Fruit fly (Drosophila melanogaster) whole organism, embryonic: ENCODE results near the gene GluProRS.
A peak's percentile ranks its signal among the peaks of the same experiment; 100 is the strongest.

ENCODE experiments used
- Ada2b ChIP-seq: fragments of 200-800 bp; sonication (Bioruptor generic); IDR thresholded peaks from 2 replicates; pipeline ENCODE4 v1.3.6; 2022; ENCODE audit warnings: missing biosample characterization, missing genetic modification characterization
- CG1024 ChIP-seq: fragments of 200-800 bp; sonication (Bioruptor generic); IDR thresholded peaks from 2 replicates; pipeline ENCODE4 v1.3.6; 2022; ENCODE audit warnings: missing biosample characterization, missing genetic modification characterization
- CG10267 ChIP-seq: fragments of 200-800 bp; sonication (Bioruptor generic); optimal IDR thresholded peaks from 2 replicates; lab custom pipeline; 2018; ENCODE audit warnings: missing biosample characterization, mild to moderate bottlenecking, missing genetic modification characterization, moderate library complexity
- CG10366 ChIP-seq: fragments of 200-800 bp; sonication (Bioruptor generic); IDR thresholded peaks from 2 replicates; pipeline ENCODE4 v1.3.6; 2022; ENCODE audit warnings: missing biosample characterization, missing genetic modification characterization
- CG13123 ChIP-seq: fragments of 200-800 bp; sonication (Bioruptor generic); optimal IDR thresholded peaks from 2 replicates; lab custom pipeline; 2016; ENCODE audit warnings: missing biosample characterization, missing genetic modification characterization
- CG13424 ChIP-seq: fragments of 200-800 bp; sonication (Bioruptor generic); optimal IDR thresholded peaks from 2 replicates; lab custom pipeline; 2019; ENCODE audit warnings: missing biosample characterization, mild to moderate bottlenecking, missing genetic modification characterization, moderate library complexity
- CG14050 ChIP-seq: fragments of 200-800 bp; sonication (Bioruptor generic); IDR thresholded peaks from 3 replicates; pipeline ENCODE4 v1.3.6; 2022; ENCODE audit warnings: missing biosample characterization, missing genetic modification characterization
- CG16815 ChIP-seq: fragments of 200-800 bp; sonication (Bioruptor generic); optimal IDR thresholded peaks from 3 replicates; lab custom pipeline; 2017; ENCODE audit warnings: missing biosample characterization, mild to moderate bottlenecking, missing genetic modification characterization
- CG18764 ChIP-seq: fragments of 200-800 bp; sonication (Bioruptor generic); optimal IDR thresholded peaks from 3 replicates; lab custom pipeline; 2016; ENCODE audit warnings: missing biosample characterization, missing genetic modification characterization
- CG2116 ChIP-seq: fragments of 200-800 bp; sonication (Bioruptor generic); optimal IDR thresholded peaks from 3 replicates; lab custom pipeline; 2018; ENCODE audit warnings: missing biosample characterization, mild to moderate bottlenecking, missing genetic modification characterization
- CG30431 ChIP-seq: fragments of 200-800 bp; sonication (Bioruptor generic); optimal IDR thresholded peaks from 2 replicates; lab custom pipeline; 2017; ENCODE audit warnings: missing biosample characterization, missing genetic modification characterization
- CG4617 ChIP-seq: fragments of 200-800 bp; sonication (Bioruptor generic); optimal IDR thresholded peaks from 3 replicates; lab custom pipeline; 2016; ENCODE audit warnings: missing biosample characterization, missing genetic modification characterization, borderline replicate concordance
- CG5245 ChIP-seq: fragments of 200-800 bp; sonication (Bioruptor generic); optimal IDR thresholded peaks from 3 replicates; lab custom pipeline; 2016; ENCODE audit warnings: missing biosample characterization, missing genetic modification characterization
- CG6689 ChIP-seq: fragments of 200-800 bp; sonication (Bioruptor generic); IDR thresholded peaks from 2 replicates; pipeline ENCODE4 v1.3.6; 2022; ENCODE audit warnings: missing biosample characterization, missing genetic modification characterization
- CG6813 ChIP-seq: fragments of 200-800 bp; sonication (Bioruptor generic); optimal IDR thresholded peaks from 2 replicates; lab custom pipeline; 2017; ENCODE audit warnings: missing biosample characterization, missing genetic modification characterization, mild to moderate bottlenecking, moderate library complexity, missing genetic modification reagents
- CG9797 ChIP-seq: fragments of 200-800 bp; sonication (Bioruptor generic); optimal IDR thresholded peaks from 3 replicates; lab custom pipeline; 2018; ENCODE audit warnings: missing biosample characterization, mild to moderate bottlenecking, missing genetic modification characterization
- CG9932 ChIP-seq: fragments of 200-800 bp; sonication (Bioruptor generic); IDR thresholded peaks from 2 replicates; pipeline ENCODE4 v1.3.6; 2022; ENCODE audit warnings: missing biosample characterization, missing genetic modification characterization
- Camta ChIP-seq: fragments of 200-800 bp; sonication (Bioruptor generic); optimal IDR thresholded peaks from 2 replicates; lab custom pipeline; 2016; ENCODE audit warnings: missing biosample characterization, missing genetic modification characterization
- D ChIP-seq, 2 experiments: fragments of 200-800 bp in 1 of 2; fragments of >200 bp in 1 of 2; sonication (Bioruptor generic) in 1 of 2; optimal IDR thresholded peaks; 2 replicates in 1 of 2; 3 replicates in 1 of 2; lab custom pipeline; 2017; ENCODE audit warnings: mild to moderate bottlenecking in 1 of 2, missing biosample characterization in 1 of 2, missing genetic modification characterization in 1 of 2, missing genetic modification reagents in 1 of 2
- D19A ChIP-seq: fragments of 200-800 bp; optimal IDR thresholded peaks from 3 replicates; lab custom pipeline; 2019; ENCODE audit warnings: missing biosample characterization, mild to moderate bottlenecking, missing genetic modification characterization, moderate library complexity
- D19B ChIP-seq: fragments of 200-800 bp; sonication (Bioruptor generic); optimal IDR thresholded peaks from 2 replicates; lab custom pipeline; 2017; ENCODE audit warnings: missing biosample characterization, mild to moderate bottlenecking, missing genetic modification characterization
- Dbx ChIP-seq: fragments of 200-800 bp; sonication (Bioruptor generic); IDR thresholded peaks from 3 replicates; pipeline ENCODE4 v1.3.6; 2022; ENCODE audit warnings: missing biosample characterization, missing genetic modification characterization
- Dref ChIP-seq: fragments of 200-800 bp; sonication (Bioruptor generic); IDR thresholded peaks from 2 replicates; pipeline ENCODE4 v1.3.6; 2022; ENCODE audit warnings: missing biosample characterization, missing genetic modification characterization
- Lim3 ChIP-seq: fragments of 200-800 bp; sonication (Bioruptor generic); IDR thresholded peaks from 2 replicates; pipeline ENCODE4 v1.3.6; 2022; ENCODE audit warnings: missing biosample characterization, missing genetic modification characterization
- MBD-R2 ChIP-seq: fragments of 200-800 bp; sonication (Bioruptor generic); IDR thresholded peaks from 2 replicates; pipeline ENCODE4 v1.3.6; 2022; ENCODE audit warnings: missing biosample characterization, missing genetic modification characterization
- Mrtf ChIP-seq: fragments of 200-800 bp; sonication (Bioruptor generic); IDR thresholded peaks from 3 replicates; pipeline ENCODE4 v1.3.6; 2022; ENCODE audit warnings: missing biosample characterization, missing genetic modification characterization
- NC2β ChIP-seq: fragments of 200-800 bp; sonication (Bioruptor generic); optimal IDR thresholded peaks from 2 replicates; lab custom pipeline; 2016; ENCODE audit warnings: missing biosample characterization, missing genetic modification characterization
- Oaz ChIP-seq: fragments of 200-800 bp; sonication (Bioruptor generic); IDR thresholded peaks from 2 replicates; pipeline ENCODE4 v1.3.6; 2022; ENCODE audit warnings: missing biosample characterization, missing genetic modification characterization
- Oli ChIP-seq: fragments of 200-800 bp; sonication (Bioruptor generic); optimal IDR thresholded peaks from 2 replicates; lab custom pipeline; 2018; ENCODE audit warnings: missing biosample characterization, mild to moderate bottlenecking, missing genetic modification characterization, moderate library complexity
- ab ChIP-seq: fragments of 200-800 bp; sonication (Bioruptor generic); optimal IDR thresholded peaks from 2 replicates; lab custom pipeline; 2016; ENCODE audit warnings: missing biosample characterization, missing genetic modification characterization
- abd-A ChIP-seq: fragments of 200-800 bp; sonication (Bioruptor generic); optimal IDR thresholded peaks from 3 replicates; lab custom pipeline; 2019; ENCODE audit warnings: missing biosample characterization, mild to moderate bottlenecking, missing genetic modification characterization, moderate library complexity
- btn ChIP-seq: fragments of 200-800 bp; sonication (Bioruptor generic); optimal IDR thresholded peaks from 2 replicates; lab custom pipeline; 2016; ENCODE audit warnings: missing biosample characterization, missing genetic modification characterization
- ci ChIP-seq: fragments of 200-800 bp; sonication (Bioruptor generic); IDR thresholded peaks from 3 replicates; pipeline ENCODE4 v1.3.6; 2022; ENCODE audit warnings: missing biosample characterization, missing genetic modification characterization
- croc ChIP-seq: fragments of 200-800 bp; sonication (Bioruptor generic); conservative IDR thresholded peaks from 3 replicates; pipeline ENCODE4 v1.3.6; 2022; ENCODE audit warnings: missing biosample characterization, missing genetic modification characterization
- gce ChIP-seq: fragments of 200-800 bp; sonication (Bioruptor generic); IDR thresholded peaks from 3 replicates; pipeline ENCODE4 v1.3.6; 2022; ENCODE audit warnings: missing biosample characterization, missing genetic modification characterization
- grn ChIP-seq: fragments of 200-800 bp; sonication (Bioruptor generic); optimal IDR thresholded peaks from 3 replicates; lab custom pipeline; 2017; ENCODE audit warnings: missing biosample characterization, missing genetic modification characterization
- hkb ChIP-seq, 2 experiments: fragments of 200-800 bp in 1 of 2; fragments of >200 bp in 1 of 2; sonication (Bioruptor generic) in 1 of 2; IDR thresholded peaks in 1 of 2; optimal IDR thresholded peaks in 1 of 2; 2 replicates each; pipeline versions ENCODE4 v1.3.6 to Lab custom; 2017 to 2022; ENCODE audit warnings: missing biosample characterization in 1 of 2, missing genetic modification characterization in 1 of 2
- lbe ChIP-seq: fragments of 200-800 bp; sonication (Bioruptor generic); optimal IDR thresholded peaks from 2 replicates; lab custom pipeline; 2016; ENCODE audit warnings: missing biosample characterization, mild to moderate bottlenecking, missing genetic modification characterization
- p53 ChIP-seq: fragments of 200-800 bp; sonication (Bioruptor generic); optimal IDR thresholded peaks from 2 replicates; lab custom pipeline; 2016; ENCODE audit warnings: missing biosample characterization, missing genetic modification characterization
- pb ChIP-seq: fragments of 200-800 bp; sonication (Bioruptor generic); optimal IDR thresholded peaks from 3 replicates; lab custom pipeline; 2016; ENCODE audit warnings: missing biosample characterization, missing genetic modification characterization
- pho ChIP-seq: fragments of 200-800 bp; sonication (Bioruptor generic); optimal IDR thresholded peaks from 2 replicates; lab custom pipeline; 2016; ENCODE audit warnings: missing biosample characterization, missing genetic modification characterization
- pzg ChIP-seq: fragments of 200-800 bp; sonication (Bioruptor generic); optimal IDR thresholded peaks from 3 replicates; lab custom pipeline; 2018; ENCODE audit warnings: missing biosample characterization, mild to moderate bottlenecking, missing genetic modification characterization, moderate library complexity
- repo ChIP-seq: fragments of 200-800 bp; sonication (Bioruptor generic); optimal IDR thresholded peaks from 2 replicates; lab custom pipeline; 2016; ENCODE audit warnings: missing biosample characterization, missing genetic modification characterization
- sens-2 ChIP-seq: fragments of 200-800 bp; sonication (Bioruptor generic); IDR thresholded peaks from 2 replicates; pipeline ENCODE4 v1.3.6; 2022; ENCODE audit warnings: missing biosample characterization, missing genetic modification characterization
- so ChIP-seq: fragments of 200-800 bp; sonication (Bioruptor generic); IDR thresholded peaks from 3 replicates; pipeline ENCODE4 v1.3.6; 2022; ENCODE audit warnings: missing biosample characterization, missing genetic modification characterization
- zen2 ChIP-seq: fragments of 200-800 bp; sonication (Bioruptor generic); IDR thresholded peaks from 3 replicates; pipeline ENCODE4 v1.3.6; 2022; ENCODE audit warnings: missing biosample characterization, missing genetic modification characterization; ENCODE audit not compliant: partially characterized antibody
- zfh1 ChIP-seq: fragments of 200-800 bp; sonication (Bioruptor generic); IDR thresholded peaks from 3 replicates; pipeline ENCODE4 v1.3.6; 2022; ENCODE audit warnings: missing biosample characterization, missing genetic modification characterization
- zfh2 ChIP-seq: fragments of 200-800 bp; sonication (Bioruptor generic); optimal IDR thresholded peaks from 2 replicates; lab custom pipeline; 2016; ENCODE audit warnings: missing biosample characterization, missing genetic modification characterization

The GluProRS gene

DNA sequence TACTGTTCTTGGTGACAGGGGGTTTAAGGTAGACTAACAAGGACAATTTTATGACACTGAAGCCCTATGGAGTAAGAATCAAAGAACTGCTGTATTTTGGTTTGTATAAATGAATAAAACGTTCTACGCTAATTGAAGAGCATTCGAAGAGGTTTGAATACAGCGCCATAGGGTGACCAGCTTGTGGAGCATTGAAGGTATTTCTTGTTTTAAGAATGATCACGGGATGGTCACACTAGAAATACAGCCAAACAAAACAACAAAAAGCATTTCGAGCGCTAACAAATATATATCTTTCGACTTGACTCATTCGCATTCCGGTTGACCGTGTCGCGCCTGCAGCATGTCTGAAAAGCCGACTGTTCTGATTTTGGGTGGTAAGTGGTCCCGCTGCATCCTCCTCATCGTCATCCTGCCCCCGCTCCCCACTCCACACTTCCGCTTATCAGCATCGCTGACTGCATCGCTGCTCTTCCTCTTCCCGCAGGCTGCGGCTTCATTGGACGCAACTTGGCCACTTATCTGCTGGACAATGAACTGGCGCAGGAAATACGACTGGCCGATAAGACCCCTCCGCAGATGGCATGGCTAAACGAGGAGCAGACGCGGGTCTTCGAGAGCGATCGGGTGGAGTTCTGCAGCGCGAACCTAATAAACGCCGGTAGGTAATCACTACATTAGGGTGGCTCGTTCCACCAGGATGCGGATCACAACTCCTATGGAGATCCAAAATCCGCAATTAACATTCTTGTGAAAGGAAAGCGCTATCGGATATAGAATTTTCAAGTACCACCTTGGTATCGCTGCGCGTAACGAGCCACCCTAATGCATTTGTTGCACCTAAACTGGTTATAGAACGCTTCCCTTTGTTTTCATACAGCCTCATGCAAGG lies 24.3 kb downstream of the GluProRS start, which contains the start of gene CG5854 (continued):
- peak; percentile 57; the same call in 1 of the 2 replicates for TF ChIP-seq MBD-R2 (GFP tag; lab: Robert Waterston, UW)
- TF ChIP-seq CG13123 (GFP tag; lab: Kevin White, UChicago): peak; percentile 54
- peak; percentile 21 for TF ChIP-seq CG2116 (GFP tag; lab: Kevin White, UChicago)
- TF ChIP-seq p53 (GFP tag; lab: Kevin White, UChicago): peak; percentile 6
- peak; percentile 92 for TF ChIP-seq lbe
- TF ChIP-seq D19B (GFP tag; lab: Kevin White, UChicago): peak; percentile 14
- TF ChIP-seq repo: peak; percentile 74
- TF ChIP-seq so (GFP tag; lab: Robert Waterston, UW): peak; percentile 74; the same call in 2 of the 3 replicates
- TF ChIP-seq CG6689 (GFP tag; lab: Robert Waterston, UW): peak; percentile 73
- 0 out of 2 replicates have a peak, but pooled peaks have one; percentile 24 for TF ChIP-seq CG9932 (GFP tag; lab: Robert Waterston, UW)
- peak; percentile 47; the same call in 2 of the 3 replicates for TF ChIP-seq croc
- TF ChIP-seq CG30431 (GFP tag; lab: Kevin White, UChicago): peak; percentile 76
- TF ChIP-seq gce (GFP tag; lab: Robert Waterston, UW): peak; percentile 75
- TF ChIP-seq Lim3 (GFP tag; lab: Robert Waterston, UW): 0 out of 2 replicates have a peak, but pooled peaks have one; percentile 20
- peak; percentile 64 for TF ChIP-seq CG5245 (GFP tag; lab: Kevin White, UChicago)
- peak; percentile 83 for TF ChIP-seq Oli (tag; lab: Kevin White, UChicago)
- TF ChIP-seq CG18764 (GFP tag; lab: Kevin White, UChicago): peak; percentile 45
- peak; percentile 68 for TF ChIP-seq pb (GFP tag; lab: Kevin White, UChicago)
- TF ChIP-seq CG10267 (tag; lab: Kevin White, UChicago): peak; percentile 39
- TF ChIP-seq Ada2b (GFP tag; lab: Robert Waterston, UW): peak; percentile 77
- TF ChIP-seq Dref: no peak
- peak; percentile 6 for TF ChIP-seq CG4617 (GFP tag; lab: Kevin White, UChicago)
- peak; percentile 75 for TF ChIP-seq CG6813 (GFP tag; lab: Kevin White, UChicago)
- peak; percentile 92 for TF ChIP-seq ci (GFP tag; lab: Robert Waterston, UW)
- TF ChIP-seq zfh1 (GFP tag; lab: Robert Waterston, UW): peak; percentile 92
- peak; percentile 67 for TF ChIP-seq btn (GFP tag; lab: Kevin White, UChicago)
- peak; percentile 68 for TF ChIP-seq Camta (GFP tag; lab: Kevin White, UChicago)
- TF ChIP-seq zen2 (GFP tag; lab: Robert Waterston, UW): no peak
- peak; percentile 60; the same call in 1 of the 2 replicates for TF ChIP-seq sens-2 (GFP tag; lab: Robert Waterston, UW)
- no peak for TF ChIP-seq hkb (optimal IDR thresholded peaks at IDR 0.05; lab: Kevin White, UChicago)
- peak; percentile 87 for TF ChIP-seq hkb (GFP tag; IDR thresholded peaks at IDR 0.05; lab: Robert Waterston, UW)
- TF ChIP-seq CG16815 (GFP tag; lab: Kevin White, UChicago): peak; percentile 47
- peak; percentile 69 for TF ChIP-seq CG13424 (tag; lab: Kevin White, UChicago)
- TF ChIP-seq pzg (GFP tag; lab: Kevin White, UChicago): peak; percentile 81
- no peak for TF ChIP-seq abd-A (tag; lab: Kevin White, UChicago)
- peak; percentile 39; the same call in 1 of the 3 replicates for TF ChIP-seq Mrtf (GFP tag; lab: Robert Waterston, UW)
- peak; percentile 75 for TF ChIP-seq CG9797 (GFP tag; lab: Kevin White, UChicago)
- TF ChIP-seq CG14050 (GFP tag; lab: Robert Waterston, UW): peak; percentile 35; the same call in 1 of the 3 replicates
- peak; percentile 38; the same call in 1 of the 3 replicates for TF ChIP-seq Dbx
- TF ChIP-seq CG10366 (GFP tag; lab: Robert Waterston, UW): peak; percentile 49
- peak; percentile 51 for TF ChIP-seq D19A
- TF ChIP-seq D (optimal IDR thresholded peaks at IDR 0.05; lab: Kevin White, UChicago): no peak
- TF ChIP-seq D (GFP tag; optimal IDR thresholded peaks at IDR 0.05; lab: Kevin White, UChicago): peak; percentile 74
- TF ChIP-seq ab (GFP tag; lab: Kevin White, UChicago): peak; percentile 16
- TF ChIP-seq grn (GFP tag; lab: Kevin White, UChicago): peak; percentile 52
- peak; percentile 22 for TF ChIP-seq pho
- TF ChIP-seq zfh2 (GFP tag; lab: Kevin White, UChicago): peak; percentile 17
- no peak for TF ChIP-seq Oaz (GFP tag; lab: Robert Waterston, UW)
- peak; percentile 57 for TF ChIP-seq CG1024 (GFP tag; lab: Robert Waterston, UW)
- TF ChIP-seq NC2β (GFP tag; lab: Kevin White, UChicago): peak; percentile 75
